Fruit fly (Drosophila melanogaster) whole organism, embryonic: ENCODE measurements around the gene DZIP1.
A peak's percentile ranks its signal among the peaks of the same experiment; 100 is the strongest.

ENCODE experiments used
- Bdp1 ChIP-seq: fragments of 200-800 bp; sonication (Bioruptor generic); optimal IDR thresholded peaks from 3 replicates; lab custom pipeline; 2016; ENCODE audit warnings: missing biosample characterization, missing genetic modification characterization
- BtbVII ChIP-seq: fragments of 200-800 bp; sonication (Bioruptor generic); optimal IDR thresholded peaks from 3 replicates; lab custom pipeline; 2017; ENCODE audit warnings: missing biosample characterization, mild to moderate bottlenecking, missing genetic modification characterization
- CG11398 ChIP-seq: fragments of 200-800 bp; sonication (Bioruptor generic); optimal IDR thresholded peaks from 2 replicates; lab custom pipeline; 2016; ENCODE audit warnings: missing biosample characterization, missing genetic modification characterization
- CG11696 ChIP-seq: fragments of 200-800 bp; sonication (Bioruptor generic); IDR thresholded peaks from 2 replicates; pipeline ENCODE4 v1.3.6; 2022; ENCODE audit warnings: missing biosample characterization, missing genetic modification characterization
- CG12219 ChIP-seq: fragments of 200-800 bp; sonication (Bioruptor generic); optimal IDR thresholded peaks from 3 replicates; lab custom pipeline; 2018; ENCODE audit warnings: missing biosample characterization, mild to moderate bottlenecking, missing genetic modification characterization
- CG15011 ChIP-seq: fragments of 200-800 bp; sonication (Bioruptor generic); optimal IDR thresholded peaks from 3 replicates; lab custom pipeline; 2018; ENCODE audit warnings: missing biosample characterization, mild to moderate bottlenecking, missing genetic modification characterization
- CG15514 ChIP-seq: fragments of 200-800 bp; sonication (Bioruptor generic); optimal IDR thresholded peaks from 3 replicates; lab custom pipeline; 2017; ENCODE audit warnings: missing biosample characterization, missing genetic modification characterization, mild to moderate bottlenecking, moderate library complexity, missing genetic modification reagents
- CG15696 ChIP-seq: fragments of 200-800 bp; sonication (Bioruptor generic); optimal IDR thresholded peaks from 2 replicates; lab custom pipeline; 2019; ENCODE audit warnings: missing biosample characterization, mild to moderate bottlenecking, missing genetic modification characterization, moderate library complexity
- CG16779 ChIP-seq: fragments of 200-800 bp; sonication (Bioruptor generic); IDR thresholded peaks from 2 replicates; pipeline ENCODE4 v1.3.6; 2022; ENCODE audit warnings: missing biosample characterization, missing genetic modification characterization
- CG17361 ChIP-seq: fragments of 200-800 bp; sonication (Bioruptor generic); IDR thresholded peaks from 3 replicates; pipeline ENCODE4 v1.3.6; 2022; ENCODE audit warnings: missing biosample characterization, missing genetic modification characterization
- CG2202 ChIP-seq: fragments of 200-800 bp; sonication (Bioruptor generic); optimal IDR thresholded peaks from 2 replicates; lab custom pipeline; 2018; ENCODE audit warnings: missing biosample characterization, mild to moderate bottlenecking, missing genetic modification characterization
- CG2875 ChIP-seq: fragments of 200-800 bp; sonication (Bioruptor generic); optimal IDR thresholded peaks from 2 replicates; lab custom pipeline; 2017; ENCODE audit warnings: missing biosample characterization, mild to moderate bottlenecking, missing genetic modification characterization, missing genetic modification reagents
- CG5180 ChIP-seq: fragments of 200-800 bp; sonication (Bioruptor generic); optimal IDR thresholded peaks from 3 replicates; lab custom pipeline; 2017; ENCODE audit warnings: missing biosample characterization, missing genetic modification characterization, mild to moderate bottlenecking, moderate library complexity, missing genetic modification reagents
- CG6254 ChIP-seq: fragments of 200-800 bp; sonication (Bioruptor generic); optimal IDR thresholded peaks from 3 replicates; lab custom pipeline; 2017; ENCODE audit warnings: mild to moderate bottlenecking, missing biosample characterization, missing genetic modification reagents, missing genetic modification characterization
- CG6813 ChIP-seq: fragments of 200-800 bp; sonication (Bioruptor generic); optimal IDR thresholded peaks from 2 replicates; lab custom pipeline; 2017; ENCODE audit warnings: missing biosample characterization, missing genetic modification characterization, mild to moderate bottlenecking, moderate library complexity, missing genetic modification reagents
- CG7357 ChIP-seq: fragments of 200-800 bp; sonication (Bioruptor generic); IDR thresholded peaks from 3 replicates; pipeline ENCODE4 v1.3.6; 2022; ENCODE audit warnings: missing biosample characterization, missing genetic modification characterization
- CG7987 ChIP-seq: fragments of 200-800 bp; sonication (Bioruptor generic); optimal IDR thresholded peaks from 2 replicates; lab custom pipeline; 2018; ENCODE audit warnings: missing biosample characterization, mild to moderate bottlenecking, missing genetic modification characterization, moderate library complexity
- CG8290 ChIP-seq, 3 experiments: fragments of 200-800 bp; sonication (Bioruptor generic); optimal IDR thresholded peaks; 2 replicates each; lab custom pipeline; 2016 to 2019; ENCODE audit warnings: missing biosample characterization in 3 of 3, missing genetic modification characterization in 3 of 3, mild to moderate bottlenecking in 2 of 3, moderate library complexity in 1 of 3
- CG8478 ChIP-seq: fragments of >200 bp; optimal IDR thresholded peaks from 2 replicates; lab custom pipeline; 2018
- CG8944 ChIP-seq: fragments of 200-800 bp; sonication (Bioruptor generic); optimal IDR thresholded peaks from 3 replicates; lab custom pipeline; 2016; ENCODE audit warnings: missing biosample characterization, missing genetic modification characterization
- Camta ChIP-seq: fragments of 200-800 bp; sonication (Bioruptor generic); optimal IDR thresholded peaks from 2 replicates; lab custom pipeline; 2016; ENCODE audit warnings: missing biosample characterization, missing genetic modification characterization
- Dbx ChIP-seq: fragments of 200-800 bp; sonication (Bioruptor generic); IDR thresholded peaks from 3 replicates; pipeline ENCODE4 v1.3.6; 2022; ENCODE audit warnings: missing biosample characterization, missing genetic modification characterization
- Dek ChIP-seq: fragments of 200-800 bp; sonication (Bioruptor generic); optimal IDR thresholded peaks from 3 replicates; lab custom pipeline; 2019; ENCODE audit warnings: missing biosample characterization, mild to moderate bottlenecking, missing genetic modification characterization, moderate library complexity
- E2f1 ChIP-seq: fragments of 200-800 bp; sonication (Bioruptor generic); IDR thresholded peaks from 2 replicates; pipeline ENCODE4 v1.3.6; 2022; ENCODE audit warnings: missing biosample characterization, missing genetic modification characterization
- E2f2 ChIP-seq: fragments of 200-800 bp; sonication (Bioruptor generic); IDR thresholded peaks from 2 replicates; pipeline ENCODE4 v1.3.6; 2022; ENCODE audit warnings: missing biosample characterization, missing genetic modification characterization
- Ets65A ChIP-seq: fragments of 200-800 bp; sonication (Bioruptor generic); peaks from one replicate; lab custom pipeline; 2016; ENCODE audit warnings: missing biosample characterization, missing genetic modification characterization
- Ets97D ChIP-seq: fragments of 200-800 bp; sonication (Bioruptor generic); optimal IDR thresholded peaks from 3 replicates; lab custom pipeline; 2016; ENCODE audit warnings: missing biosample characterization, missing genetic modification characterization
- HmgZ ChIP-seq: fragments of 200-800 bp; sonication (Bioruptor generic); optimal IDR thresholded peaks from 2 replicates; lab custom pipeline; 2018; ENCODE audit warnings: missing biosample characterization, mild to moderate bottlenecking, missing genetic modification characterization
- Hr3 ChIP-seq: fragments of 200-800 bp; sonication (Bioruptor generic); optimal IDR thresholded peaks from 3 replicates; lab custom pipeline; 2016; ENCODE audit warnings: missing biosample characterization, missing genetic modification characterization
- Opbp ChIP-seq: fragments of 200-800 bp; sonication (Bioruptor generic); IDR thresholded peaks from 3 replicates; pipeline ENCODE4 v1.3.6; 2022; ENCODE audit warnings: missing biosample characterization, missing genetic modification characterization; ENCODE audit not compliant: partially characterized antibody
- ac ChIP-seq: fragments of 200-800 bp; sonication (Bioruptor generic); optimal IDR thresholded peaks from 3 replicates; lab custom pipeline; 2017; ENCODE audit warnings: missing biosample characterization, mild to moderate bottlenecking, missing genetic modification characterization
- ap ChIP-seq: fragments of 200-800 bp; sonication (Bioruptor generic); IDR thresholded peaks from 2 replicates; pipeline ENCODE4 v1.3.6; 2022; ENCODE audit warnings: missing biosample characterization, missing genetic modification characterization
- ase ChIP-seq: fragments of 200-800 bp; sonication (Bioruptor generic); IDR thresholded peaks from 3 replicates; pipeline ENCODE4 v1.3.6; 2022; ENCODE audit warnings: missing biosample characterization, missing genetic modification characterization
- bsh ChIP-seq, 2 experiments: fragments of 200-800 bp; sonication (Bioruptor generic); optimal IDR thresholded peaks; 2 replicates each; lab custom pipeline; 2017 to 2018; ENCODE audit warnings: mild to moderate bottlenecking in 2 of 2, missing biosample characterization in 2 of 2, missing genetic modification characterization in 2 of 2, moderate library complexity in 1 of 2
- cato ChIP-seq: fragments of 200-800 bp; sonication (Bioruptor generic); optimal IDR thresholded peaks from 2 replicates; lab custom pipeline; 2016; ENCODE audit warnings: missing biosample characterization, missing genetic modification characterization, borderline replicate concordance
- da ChIP-seq: fragments of 200-800 bp; sonication (Bioruptor generic); optimal IDR thresholded peaks from 2 replicates; lab custom pipeline; 2016; ENCODE audit warnings: missing biosample characterization, missing genetic modification characterization
- ems ChIP-seq: fragments of 200-800 bp; sonication (Bioruptor generic); optimal IDR thresholded peaks from 3 replicates; lab custom pipeline; 2016; ENCODE audit warnings: missing biosample characterization, missing genetic modification characterization
- ftz-f1 ChIP-seq: fragments of 200-800 bp; sonication (Bioruptor generic); optimal IDR thresholded peaks from 2 replicates; lab custom pipeline; 2016; ENCODE audit warnings: missing biosample characterization, missing genetic modification characterization
- grn ChIP-seq: fragments of 200-800 bp; sonication (Bioruptor generic); optimal IDR thresholded peaks from 3 replicates; lab custom pipeline; 2017; ENCODE audit warnings: missing biosample characterization, missing genetic modification characterization
- hb ChIP-seq: fragments of 200-800 bp; sonication (Bioruptor generic); IDR thresholded peaks from 3 replicates; pipeline ENCODE4 v1.3.6; 2022; ENCODE audit warnings: missing biosample characterization, missing genetic modification characterization; ENCODE audit not compliant: partially characterized antibody
- hkb ChIP-seq, 2 experiments: fragments of 200-800 bp in 1 of 2; fragments of >200 bp in 1 of 2; sonication (Bioruptor generic) in 1 of 2; IDR thresholded peaks in 1 of 2; optimal IDR thresholded peaks in 1 of 2; 2 replicates each; pipeline versions ENCODE4 v1.3.6 to Lab custom; 2017 to 2022; ENCODE audit warnings: missing biosample characterization in 1 of 2, missing genetic modification characterization in 1 of 2
- jigr1 ChIP-seq: fragments of 200-800 bp; sonication (Bioruptor generic); IDR thresholded peaks from 3 replicates; pipeline ENCODE4 v1.3.6; 2022; ENCODE audit warnings: missing biosample characterization, missing genetic modification characterization
- maf-S ChIP-seq: fragments of 200-800 bp; sonication (Bioruptor generic); optimal IDR thresholded peaks from 2 replicates; lab custom pipeline; 2016; ENCODE audit warnings: missing biosample characterization, missing genetic modification characterization
- org-1 ChIP-seq: fragments of 200-800 bp; sonication (Bioruptor generic); optimal IDR thresholded peaks from 2 replicates; lab custom pipeline; 2017; ENCODE audit warnings: missing biosample characterization, missing genetic modification characterization
- psq ChIP-seq: fragments of 200-800 bp; sonication (Bioruptor generic); optimal IDR thresholded peaks from 2 replicates; lab custom pipeline; 2017; ENCODE audit warnings: missing biosample characterization, missing genetic modification characterization
- ranshi ChIP-seq: fragments of 200-800 bp; sonication (Bioruptor generic); IDR thresholded peaks from 2 replicates; pipeline ENCODE4 v1.3.6; 2022; ENCODE audit warnings: missing biosample characterization, missing genetic modification characterization
- sd ChIP-seq: fragments of 200-800 bp; sonication (Bioruptor generic); optimal IDR thresholded peaks from 3 replicates; lab custom pipeline; 2018; ENCODE audit warnings: missing biosample characterization, mild to moderate bottlenecking, missing genetic modification characterization, moderate library complexity
- unpg ChIP-seq: fragments of 200-800 bp; sonication (Bioruptor generic); optimal IDR thresholded peaks from 3 replicates; lab custom pipeline; 2018; ENCODE audit warnings: missing biosample characterization, mild to moderate bottlenecking, missing genetic modification characterization, moderate library complexity
- zfh2 ChIP-seq: fragments of 200-800 bp; sonication (Bioruptor generic); optimal IDR thresholded peaks from 2 replicates; lab custom pipeline; 2016; ENCODE audit warnings: missing biosample characterization, missing genetic modification characterization

DZIP1 gene

dm6 chr3R:24557020-24557465, 42.0 kb downstream of the DZIP1 start (continued):
- TF ChIP-seq CG12219 (GFP tag; lab: Kevin White, UChicago) = no peak
- peak; percentile 59; the same call in 1 of the 2 replicates for TF ChIP-seq ranshi (GFP tag; lab: Robert Waterston, UW)
- peak; percentile 54 for TF ChIP-seq ems
- TF ChIP-seq maf-S (GFP tag; lab: Kevin White, UChicago) = peak; percentile 24
- no peak for TF ChIP-seq sd
- TF ChIP-seq Camta (GFP tag; lab: Kevin White, UChicago) = peak; percentile 64
- TF ChIP-seq CG2202 (tag; lab: Kevin White, UChicago) = no peak
- peak; percentile 64 for TF ChIP-seq Hr3 (GFP tag; lab: Kevin White, UChicago)
- no peak for TF ChIP-seq psq (GFP tag; lab: Kevin White, UChicago)
- TF ChIP-seq zfh2 = no peak
- peak; percentile 54 for TF ChIP-seq CG11398
- TF ChIP-seq CG7987 (GFP tag; lab: Kevin White, UChicago) = peak; percentile 66
- peak; percentile 61 for TF ChIP-seq ftz-f1 (GFP tag; lab: Kevin White, UChicago)
- peak; percentile 21; the same call in 1 of the 3 replicates for TF ChIP-seq CG7357 (GFP tag; lab: Robert Waterston, UW)
- no peak for TF ChIP-seq jigr1 (GFP tag; lab: Robert Waterston, UW)
- TF ChIP-seq CG5180 (GFP tag; lab: Kevin White, UChicago) = no peak
- TF ChIP-seq CG8944 (GFP tag; lab: Kevin White, UChicago) = peak; percentile 40
- TF ChIP-seq bsh (GFP tag; optimal IDR thresholded peaks at IDR 0.05; lab: Kevin White, UChicago) = peak in 1 of 2 experiments; percentile 57
- TF ChIP-seq E2f2 (GFP tag; lab: Robert Waterston, UW) = peak; percentile 27; the same call in 1 of the 2 replicates
- no peak for TF ChIP-seq CG15011 (GFP tag; lab: Kevin White, UChicago)
- TF ChIP-seq ac (GFP tag; lab: Kevin White, UChicago) = no peak
- TF ChIP-seq hkb (optimal IDR thresholded peaks at IDR 0.05; lab: Kevin White, UChicago) = no peak
- peak; percentile 62 for TF ChIP-seq hkb (GFP tag; IDR thresholded peaks at IDR 0.05; lab: Robert Waterston, UW)
- TF ChIP-seq E2f1 (GFP tag; lab: Robert Waterston, UW) = no peak
- no peak for TF ChIP-seq org-1 (GFP tag; lab: Kevin White, UChicago)
- no peak for TF ChIP-seq CG11696 (GFP tag; lab: Robert Waterston, UW)
- TF ChIP-seq da (GFP tag; lab: Kevin White, UChicago) = peak; percentile 37
- TF ChIP-seq Dbx = peak; percentile 85
- TF ChIP-seq Ets65A (GFP tag; lab: Kevin White, UChicago) = peak; percentile 93
- peak; percentile 74 for TF ChIP-seq hb (GFP tag; lab: Robert Waterston, UW)
- TF ChIP-seq CG16779 = peak; percentile 72; the same call in 1 of the 2 replicates
- no peak for TF ChIP-seq cato
- no peak for TF ChIP-seq grn (GFP tag; lab: Kevin White, UChicago)
- TF ChIP-seq BtbVII (GFP tag; lab: Kevin White, UChicago) = no peak
- no peak for TF ChIP-seq CG15514 (GFP tag; lab: Kevin White, UChicago)
- peak; percentile 92; the same call in 2 of the 3 replicates for TF ChIP-seq Opbp
- TF ChIP-seq CG17361 (GFP tag; lab: Robert Waterston, UW) = 0 out of 3 replicates have a peak, but pooled peaks have one; percentile 32
- peak; percentile 66 for TF ChIP-seq CG8290 (GFP tag; optimal IDR thresholded peaks at IDR 0.05; lab: Kevin White, UChicago)
- peak in 1 of 2 experiments; percentile 83 for TF ChIP-seq CG8290 (tag; optimal IDR thresholded peaks at IDR 0.05; lab: Kevin White, UChicago)
- peak; percentile 57; the same call in 2 of the 3 replicates for TF ChIP-seq ase (GFP tag; lab: Robert Waterston, UW)
- TF ChIP-seq unpg (GFP tag; lab: Kevin White, UChicago) = peak; percentile 8
- TF ChIP-seq HmgZ = peak; percentile 81
- TF ChIP-seq Dek = peak; percentile 53
- no peak for TF ChIP-seq CG8478 (lab: Kevin White, UChicago)
- peak; percentile 100 for TF ChIP-seq Bdp1 (GFP tag; lab: Kevin White, UChicago)
- TF ChIP-seq CG15696 (tag; lab: Kevin White, UChicago) = peak; percentile 61
- no peak for TF ChIP-seq CG6254 (GFP tag; lab: Kevin White, UChicago)
- TF ChIP-seq CG6813 (GFP tag; lab: Kevin White, UChicago) = no peak
- TF ChIP-seq Ets97D = peak; percentile 18
- 0 out of 2 replicates have a peak, but pooled peaks have one; percentile 4 for TF ChIP-seq ap (GFP tag; lab: Robert Waterston, UW)
- TF ChIP-seq CG2875 = no peak
